Worm (Caenorhabditis elegans): ENCODE results near the gene C44H9.5.

Gene C44H9.5

ce11 chrV:12806190-12806589 is 43.5 kb downstream of the C44H9.5 start, which contains the start of gene ZC443.7 (continued):
- no peak for TF ChIP-seq dpff-1 (tag; optimal IDR thresholded peaks at IDR 0.05)
- TF ChIP-seq mxl-1 (tag; optimal IDR thresholded peaks at IDR 0.05) = no peak
- TF ChIP-seq ztf-18 (tag; optimal IDR thresholded peaks at IDR 0.05) = no peak
- no peak for TF ChIP-seq die-1 (tag; optimal IDR thresholded peaks at IDR 0.05)
- TF ChIP-seq rec-8 (tag; optimal IDR thresholded peaks at IDR 0.05) = no peak

ce11 chrV:12803274-12803673 is 46.4 kb downstream of the C44H9.5 start, which contains the start of gene srbc-45:
srbc-45 (plus strand) TSS chrV:12803574.
- no peak for TF ChIP-seq Y67H2A.10 (GFP tag; conservative IDR thresholded peaks at IDR 0.05)

DNA sequence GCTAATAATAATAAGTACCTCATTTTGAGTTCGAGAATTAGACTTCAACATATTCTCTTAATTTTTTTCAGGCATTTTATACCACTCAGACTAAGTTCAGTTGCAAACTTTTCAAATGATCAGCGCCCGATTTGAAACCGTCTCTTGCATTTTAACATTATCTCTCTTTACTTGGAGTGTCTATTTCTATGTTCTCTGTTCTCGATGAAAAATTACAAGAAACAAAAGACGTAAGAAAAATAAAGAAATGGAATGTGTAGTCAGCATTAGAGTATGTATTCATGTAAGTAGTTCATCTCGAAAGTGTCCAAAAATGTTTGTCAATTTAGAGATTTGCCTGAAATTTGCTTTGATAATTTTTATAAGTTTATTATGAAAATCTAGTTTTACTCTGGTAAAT is 49.5 kb downstream of the C44H9.5 start, which contains the start of gene ugt-3:
ugt-3 (minus strand) TSS at position 101 of the 400 bp plus-strand sequence.
- TF ChIP-seq B0019.2 (GFP tag; conservative IDR thresholded peaks at IDR 0.05) (no peak), madf-8 (GFP tag; conservative IDR thresholded peaks at IDR 0.05) (no peak)

DNA sequence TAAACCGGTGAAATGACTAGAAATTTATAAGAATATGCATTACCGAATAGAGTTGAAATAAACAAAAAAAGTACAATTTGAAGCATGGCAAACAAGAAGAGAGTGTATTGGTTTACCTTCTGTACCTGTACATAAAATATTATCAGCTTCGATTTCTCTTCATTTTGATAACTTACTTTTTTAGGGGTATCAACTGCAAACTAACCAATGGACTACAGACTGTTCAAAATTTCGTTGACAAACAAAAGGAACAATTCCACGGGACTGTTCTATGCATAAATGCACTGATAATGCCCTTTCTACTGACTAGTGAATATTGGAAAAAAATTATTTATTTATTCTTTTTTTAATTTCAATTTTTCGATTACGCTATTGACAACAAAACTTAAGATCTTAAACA is 51.7 kb downstream of the C44H9.5 start, which contains the start of gene ugt-6:
ugt-6 (minus strand) TSS at position 233 of the 400 bp plus-strand sequence.
- TF ChIP-seq mcd-1 (GFP tag; IDR thresholded peaks at IDR 0.05) (no peak), tbp1 (GFP tag; optimal IDR thresholded peaks at IDR 0.05) (no peak), hmg-1.2 (GFP tag; IDR thresholded peaks at IDR 0.05) (no peak), ceh-40 (GFP tag; IDR thresholded peaks at IDR 0.05) (no peak), F23B12.7 (tag; optimal IDR thresholded peaks at IDR 0.05; ENCODE audit: insufficient read depth) (no peak), xnd-1 (tag; optimal IDR thresholded peaks at IDR 0.05) (no peak), F22D6.2 (tag; optimal IDR thresholded peaks at IDR 0.05) (no peak), F57A8.1 (GFP tag; optimal IDR thresholded peaks at IDR 0.05) (no peak), let-526 (GFP tag; IDR thresholded peaks at IDR 0.05) (no peak), nhr-80 (tag; optimal IDR thresholded peaks at IDR 0.05) (no peak), madf-3 (GFP tag; IDR thresholded peaks at IDR 0.05) (no peak), F39B2.1 (GFP tag; IDR thresholded peaks at IDR 0.05) (no peak), nhr-90 (tag; optimal IDR thresholded peaks at IDR 0.05) (no peak), nfya-1 (tag; optimal IDR thresholded peaks at IDR 0.05; ENCODE audit: borderline replicate concordance, insufficient read depth) (no peak), Y53F4B.3 (GFP tag; IDR thresholded peaks at IDR 0.05) (no peak), ztf-25 (GFP tag; IDR thresholded peaks at IDR 0.05) (no peak), C06A6.2 (GFP tag; conservative IDR thresholded peaks at IDR 0.05) (no peak), tbx-9 (tag; optimal IDR thresholded peaks at IDR 0.05; ENCODE audit: borderline replicate concordance) (no peak), hsf-1 (GFP tag; IDR thresholded peaks at IDR 0.05) (no peak), nfyb-1 (GFP tag; IDR thresholded peaks at IDR 0.05) (no peak)

- TF ChIP-seq nhr-80 (tag; optimal IDR thresholded peaks at IDR 0.05) (peak; percentile 86), let-607 (tag; optimal IDR thresholded peaks at IDR 0.05) (peak; percentile 62 to 80), lsl-1 (GFP tag; optimal IDR thresholded peaks at IDR 0.05) (no peak), ama-1 (optimal IDR thresholded peaks at IDR 0.05) (no peak), ama-1 (GFP tag; optimal IDR thresholded peaks at IDR 0.05) (no peak), attf-6 (GFP tag; IDR thresholded peaks at IDR 0.05) (no peak), ceh-27 (GFP tag; optimal IDR thresholded peaks at IDR 0.05) (no peak), B0035.1 (tag; optimal IDR thresholded peaks at IDR 0.05) (no peak), atf-7 (tag; optimal IDR thresholded peaks at IDR 0.05) (peak; percentile 33), D2030.7 (GFP tag; IDR thresholded peaks at IDR 0.05) (no peak)
These were observed 52.7 kb downstream of the C44H9.5 start for ce11 chrV:12796908-12797490.

Data from whole organism, young adult.